Worm (Caenorhabditis elegans) whole organism, young adult: ENCODE results near the gene nsy-1.

Experiments
- B0336.3 ChIP-seq: fragments of 200-800 bp; sonication (Bioruptor generic); IDR thresholded peaks from 2 replicates; pipeline ENCODE4 v1.3.6; 2022; ENCODE audit warnings: missing genetic modification characterization, missing compliant biosample characterization
- F23B12.7 ChIP-seq: sonication (generic microtip); optimal IDR thresholded peaks from 2 replicates; lab custom pipeline; 2017; ENCODE audit warnings: missing genetic modification characterization, mild to moderate bottlenecking, missing compliant biosample characterization, antibody characterized with exemption, moderate library complexity; ENCODE audit not compliant: insufficient read depth
- F39B2.1 ChIP-seq: fragments of 200-800 bp; sonication (Bioruptor generic); IDR thresholded peaks from 2 replicates; pipeline ENCODE4 v1.3.6; 2022; ENCODE audit warnings: missing genetic modification reagents, missing genetic modification characterization, missing compliant biosample characterization
- F52B5.7 ChIP-seq: sonication (generic microtip); optimal IDR thresholded peaks from 2 replicates; lab custom pipeline; 2016; ENCODE audit warnings: mild to moderate bottlenecking, missing genetic modification characterization, missing compliant biosample characterization
- F55B11.4 ChIP-seq: sonication (generic microtip); optimal IDR thresholded peaks from 2 replicates; lab custom pipeline; 2016; ENCODE audit warnings: missing compliant biosample characterization, missing genetic modification characterization, borderline replicate concordance; ENCODE audit not compliant: insufficient read depth
- F57A8.1 ChIP-seq: fragments of 200-800 bp; sonication (Bioruptor generic); optimal IDR thresholded peaks from 2 replicates; lab custom pipeline; 2018; ENCODE audit warnings: mild to moderate bottlenecking, missing genetic modification characterization, moderate library complexity, missing compliant biosample characterization
- T07F8.4 ChIP-seq: sonication (generic microtip); optimal IDR thresholded peaks from 2 replicates; lab custom pipeline; 2016; ENCODE audit warnings: mild to moderate bottlenecking, missing genetic modification characterization, moderate library complexity, missing compliant biosample characterization
- T26A5.8 ChIP-seq: sonication (generic microtip); optimal IDR thresholded peaks from 2 replicates; lab custom pipeline; 2016; ENCODE audit warnings: missing genetic modification characterization, missing compliant biosample characterization
- Y53F4B.3 ChIP-seq: fragments of 200-800 bp; sonication (Bioruptor generic); IDR thresholded peaks from 2 replicates; pipeline ENCODE4 v1.3.6; 2022; ENCODE audit warnings: missing genetic modification reagents, missing genetic modification characterization, missing compliant biosample characterization
- Y56A3A.18 ChIP-seq: fragments of 200-800 bp; sonication (Bioruptor generic); IDR thresholded peaks from 2 replicates; pipeline ENCODE4 v1.3.6; 2022; ENCODE audit warnings: missing genetic modification reagents, missing genetic modification characterization, missing compliant biosample characterization
- Y67H2A.10 ChIP-seq: fragments of 200-800 bp; sonication (Bioruptor generic); conservative IDR thresholded peaks from 2 replicates; pipeline ENCODE4 v1.3.6; 2022; ENCODE audit warnings: missing genetic modification reagents, missing genetic modification characterization, missing compliant biosample characterization
- Y79H2A.3 ChIP-seq: fragments of 200-800 bp; sonication (Bioruptor generic); conservative IDR thresholded peaks from 2 replicates; pipeline ENCODE4 v1.3.6; 2022; ENCODE audit warnings: missing genetic modification reagents, missing genetic modification characterization, missing compliant biosample characterization
- ama-1 ChIP-seq, 3 experiments: fragments of 150-350 bp in 1 of 3; sonication (generic microtip) in 2 of 3; optimal IDR thresholded peaks; 2 replicates each; lab custom pipeline; 2014 to 2018; ENCODE audit warnings: missing biosample characterization in 2 of 3, missing genetic modification characterization in 2 of 3, missing genetic modification reagents in 2 of 3
- aptf-3 ChIP-seq: fragments of 200-800 bp; sonication (Bioruptor generic); IDR thresholded peaks from 2 replicates; pipeline ENCODE4 v1.3.6; 2022; ENCODE audit warnings: missing genetic modification characterization, missing compliant biosample characterization
- athp-1 ChIP-seq: sonication (generic microtip); optimal IDR thresholded peaks from 2 replicates; lab custom pipeline; 2017; ENCODE audit warnings: mild to moderate bottlenecking, missing genetic modification characterization, missing compliant biosample characterization
- attf-3 ChIP-seq: fragments of 200-800 bp; sonication (Bioruptor generic); conservative IDR thresholded peaks from 2 replicates; pipeline ENCODE4 v1.3.6; 2022; ENCODE audit warnings: missing genetic modification reagents, missing genetic modification characterization, missing compliant biosample characterization
- cebp-2 ChIP-seq: fragments of 200-800 bp; sonication (Bioruptor generic); IDR thresholded peaks from 2 replicates; pipeline ENCODE4 v1.3.6; 2022; ENCODE audit warnings: missing genetic modification characterization, missing compliant biosample characterization
- ceh-100 ChIP-seq: fragments of 200-800 bp; sonication (Bioruptor generic); IDR thresholded peaks from 2 replicates; pipeline ENCODE4 v1.3.6; 2022; ENCODE audit warnings: missing genetic modification reagents, missing genetic modification characterization, missing compliant biosample characterization
- chd-7 ChIP-seq: sonication (generic microtip); optimal IDR thresholded peaks from 2 replicates; lab custom pipeline; 2016; ENCODE audit warnings: mild to moderate bottlenecking, missing genetic modification characterization, moderate library complexity, missing compliant biosample characterization
- efl-1 ChIP-seq: fragments of 150-350 bp; optimal IDR thresholded peaks from 2 replicates; lab custom pipeline; 2014; ENCODE audit warnings: missing biosample characterization, missing genetic modification reagents, missing genetic modification characterization
- hlh-12 ChIP-seq: sonication (generic microtip); optimal IDR thresholded peaks from 2 replicates; lab custom pipeline; 2016; ENCODE audit warnings: missing genetic modification characterization, missing compliant biosample characterization
- hrde-1 ChIP-seq: sonication (generic microtip); optimal IDR thresholded peaks from 2 replicates; lab custom pipeline; 2016; ENCODE audit warnings: missing genetic modification characterization, mild to moderate bottlenecking, missing compliant biosample characterization, moderate library complexity, missing genotype, missing genetic modification reagents, borderline replicate concordance
- let-526 ChIP-seq: fragments of 200-800 bp; sonication (Bioruptor generic); IDR thresholded peaks from 2 replicates; pipeline ENCODE4 v1.3.6; 2022; ENCODE audit warnings: missing genetic modification reagents, missing genetic modification characterization, missing compliant biosample characterization
- lsl-1 ChIP-seq: fragments of 200-800 bp; sonication (Bioruptor generic); optimal IDR thresholded peaks from 2 replicates; lab custom pipeline; 2018; ENCODE audit warnings: mild to moderate bottlenecking, missing genetic modification characterization, moderate library complexity, missing compliant biosample characterization
- lsy-27 ChIP-seq: sonication (generic microtip); optimal IDR thresholded peaks from 2 replicates; lab custom pipeline; 2017; ENCODE audit warnings: missing genetic modification characterization, mild to moderate bottlenecking, missing compliant biosample characterization, antibody characterized with exemption, missing genotype, borderline replicate concordance; ENCODE audit not compliant: insufficient read depth
- madf-8 ChIP-seq: fragments of 200-800 bp; sonication (Bioruptor generic); conservative IDR thresholded peaks from 2 replicates; pipeline ENCODE4 v1.3.6; 2022; ENCODE audit warnings: missing genetic modification reagents, missing genetic modification characterization, missing compliant biosample characterization
- mel-28 ChIP-seq: sonication (generic microtip); optimal IDR thresholded peaks from 2 replicates; lab custom pipeline; 2016; ENCODE audit warnings: borderline replicate concordance, mild to moderate bottlenecking, missing genetic modification characterization, missing compliant biosample characterization
- nfya-1 ChIP-seq: sonication (generic microtip); optimal IDR thresholded peaks from 2 replicates; lab custom pipeline; 2017; ENCODE audit warnings: antibody characterized with exemption, missing compliant biosample characterization, missing genetic modification characterization, borderline replicate concordance; ENCODE audit not compliant: insufficient read depth
- nfyb-1 ChIP-seq: fragments of 200-800 bp; sonication (Bioruptor generic); IDR thresholded peaks from 2 replicates; pipeline ENCODE4 v1.3.6; 2022; ENCODE audit warnings: missing genetic modification reagents, missing genetic modification characterization, missing compliant biosample characterization
- nhr-179 ChIP-seq: sonication (generic microtip); optimal IDR thresholded peaks from 2 replicates; lab custom pipeline; 2016; ENCODE audit warnings: mild to moderate bottlenecking, missing genetic modification characterization, missing compliant biosample characterization
- nhr-80 ChIP-seq: sonication (generic microtip); optimal IDR thresholded peaks from 2 replicates; lab custom pipeline; 2016; ENCODE audit warnings: missing genetic modification characterization, missing compliant biosample characterization
- pbrm-1 ChIP-seq: fragments of 200-800 bp; sonication (Bioruptor generic); IDR thresholded peaks from 2 replicates; pipeline ENCODE4 v1.3.6; 2022; ENCODE audit warnings: missing genetic modification reagents, missing genetic modification characterization, missing compliant biosample characterization
- repo-1 ChIP-seq: sonication (generic microtip); optimal IDR thresholded peaks from 2 replicates; lab custom pipeline; 2017; ENCODE audit warnings: mild to moderate bottlenecking, missing genetic modification characterization, missing compliant biosample characterization
- somi-1 ChIP-seq: fragments of 200-800 bp; sonication (Bioruptor generic); optimal IDR thresholded peaks from 2 replicates; lab custom pipeline; 2018; ENCODE audit warnings: mild to moderate bottlenecking, missing genetic modification characterization, missing compliant biosample characterization
- tlf-1 ChIP-seq: fragments of 200-800 bp; sonication (Bioruptor generic); optimal IDR thresholded peaks from 2 replicates; lab custom pipeline; 2018; ENCODE audit warnings: mild to moderate bottlenecking, missing genetic modification characterization, missing compliant biosample characterization
- zim-3 ChIP-seq: sonication (generic microtip); optimal IDR thresholded peaks from 2 replicates; lab custom pipeline; 2017; ENCODE audit warnings: mild to moderate bottlenecking, missing genetic modification characterization, moderate library complexity, missing compliant biosample characterization
- ztf-25 ChIP-seq: fragments of 200-800 bp; sonication (Bioruptor generic); IDR thresholded peaks from 2 replicates; pipeline ENCODE4 v1.3.6; 2022; ENCODE audit warnings: missing genetic modification reagents, missing genetic modification characterization, missing compliant biosample characterization
- ztf-26 ChIP-seq: sonication (generic microtip); optimal IDR thresholded peaks from 2 replicates; lab custom pipeline; 2017; ENCODE audit warnings: missing genetic modification characterization, missing compliant biosample characterization
- ztf-28 ChIP-seq: fragments of 200-800 bp; sonication (Bioruptor generic); IDR thresholded peaks from 2 replicates; pipeline ENCODE4 v1.3.6; 2022; ENCODE audit warnings: missing genetic modification reagents, missing genetic modification characterization, missing compliant biosample characterization
- ztf-3 ChIP-seq: fragments of 200-800 bp; sonication (Bioruptor generic); optimal IDR thresholded peaks from 2 replicates; lab custom pipeline; 2018; ENCODE audit warnings: mild to moderate bottlenecking, missing genetic modification characterization, missing compliant biosample characterization

Gene nsy-1

ce11 chrII:5022381-5022855, at the start of gene nsy-1, which contains the start of gene F59A6.13:
Gene nsy-1, plus strand, starts transcription at chrII:5022757.
Gene F59A6.13, plus strand, starts transcription at chrII:5022805.
- no peak for TF ChIP-seq ztf-3 (GFP tag; lab: Kevin White, UChicago)
- TF ChIP-seq nhr-80 = peak; percentile 59

- TF ChIP-seq efl-1 = no peak
- TF ChIP-seq pbrm-1 (GFP tag; lab: Robert Waterston, UW) = no peak
- TF ChIP-seq F39B2.1 = no peak
- TF ChIP-seq ama-1 (optimal IDR thresholded peaks at IDR 0.05; lab: Kevin White, UChicago) = no peak
- TF ChIP-seq ama-1 (GFP tag; optimal IDR thresholded peaks at IDR 0.05; lab: Kevin White, UChicago) = no peak
- no peak for TF ChIP-seq ztf-25 (GFP tag; lab: Robert Waterston, UW)
- no peak for TF ChIP-seq Y67H2A.10
- no peak for TF ChIP-seq hrde-1 (tag; lab: Kevin White, UChicago)
- TF ChIP-seq Y79H2A.3 (GFP tag; lab: Robert Waterston, UW) = no peak
- no peak for TF ChIP-seq nhr-179 (tag; lab: Kevin White, UChicago)
- no peak for TF ChIP-seq ztf-28 (GFP tag; lab: Robert Waterston, UW)
- TF ChIP-seq T07F8.4 (tag; lab: Kevin White, UChicago) = no peak
- TF ChIP-seq nfya-1 (tag; lab: Kevin White, UChicago) = no peak
- no peak for TF ChIP-seq mel-28 (tag; lab: Kevin White, UChicago)
- TF ChIP-seq Y56A3A.18 (GFP tag; lab: Robert Waterston, UW) = no peak
- no peak for TF ChIP-seq ceh-100 (GFP tag; lab: Robert Waterston, UW)
- TF ChIP-seq madf-8 (GFP tag; lab: Robert Waterston, UW) = no peak
- TF ChIP-seq hlh-12 (tag; lab: Kevin White, UChicago) = no peak
- no peak for TF ChIP-seq athp-1 (tag; lab: Kevin White, UChicago)
Measured at ce11 chrII:4974448-4974951, 48.1 kb upstream of the nsy-1 start.

- TF ChIP-seq nfya-1 (tag; lab: Kevin White, UChicago) = no peak
- no peak for TF ChIP-seq somi-1 (GFP tag; lab: Kevin White, UChicago)
- no peak for TF ChIP-seq zim-3 (tag; lab: Kevin White, UChicago)
- TF ChIP-seq B0336.3 (GFP tag; lab: Robert Waterston, UW) = no peak
- no peak for TF ChIP-seq cebp-2 (GFP tag; lab: Robert Waterston, UW)
- TF ChIP-seq ztf-26 (tag; lab: Kevin White, UChicago) = no peak
- no peak for TF ChIP-seq let-526 (GFP tag; lab: Robert Waterston, UW)
- no peak for TF ChIP-seq F55B11.4
- TF ChIP-seq F52B5.7 = no peak
- no peak for TF ChIP-seq chd-7
Measured at ce11 chrII:4975311-4975710, 47.2 kb upstream of the nsy-1 start.

- no peak for TF ChIP-seq attf-3
- no peak for TF ChIP-seq lsl-1 (GFP tag; lab: Kevin White, UChicago)
- TF ChIP-seq lsy-27 (tag; lab: Kevin White, UChicago) = no peak
- TF ChIP-seq tlf-1 (GFP tag; lab: Kevin White, UChicago) = no peak
- no peak for TF ChIP-seq Y53F4B.3 (GFP tag; lab: Robert Waterston, UW)
- no peak for TF ChIP-seq F57A8.1 (GFP tag; lab: Kevin White, UChicago)
- TF ChIP-seq F23B12.7 = no peak
- TF ChIP-seq F52B5.7 = no peak
- TF ChIP-seq repo-1 (tag; lab: Kevin White, UChicago) = no peak
- no peak for TF ChIP-seq nfyb-1 (GFP tag; lab: Robert Waterston, UW)
- no peak for TF ChIP-seq aptf-3 (GFP tag; lab: Robert Waterston, UW)
- no peak for TF ChIP-seq athp-1 (tag; lab: Kevin White, UChicago)
- no peak for TF ChIP-seq T26A5.8
Measured at ce11 chrII:4981682-4982404, 40.7 kb upstream of the nsy-1 start.
